Worm (Caenorhabditis elegans) whole organism, L1 larva: ENCODE results near the gene ilcr-2.

Experiments used
- ama-1 ChIP-seq: fragments of 150-350 bp; optimal IDR thresholded peaks from 2 replicates; lab custom pipeline; 2014
- ceh-82 ChIP-seq, 3 experiments: fragments of 150-350 bp in 1 of 3; sonication (generic microtip) in 2 of 3; optimal IDR thresholded peaks; 2 replicates each; lab custom pipeline; 2014 to 2017; ENCODE audit warnings: missing biosample characterization in 3 of 3, missing genetic modification characterization in 3 of 3
- dpl-1 ChIP-seq, 3 experiments: fragments of 150-350 bp in 2 of 3; sonication (generic microtip) in 1 of 3; optimal IDR thresholded peaks; 2 replicates each; lab custom pipeline; 2014 to 2017; ENCODE audit warnings: missing biosample characterization in 3 of 3, missing genetic modification characterization in 3 of 3, missing genetic modification reagents in 3 of 3
- hlh-17 ChIP-seq: fragments of 200-800 bp; sonication (Bioruptor generic); optimal IDR thresholded peaks from 2 replicates; lab custom pipeline; 2018; ENCODE audit warnings: missing genetic modification characterization, mild to moderate bottlenecking, missing compliant biosample characterization, moderate library complexity, borderline replicate concordance
- mep-1 ChIP-seq: fragments of 150-350 bp; optimal IDR thresholded peaks from 2 replicates; lab custom pipeline; 2014; ENCODE audit warnings: missing biosample characterization, missing genetic modification characterization
- nhr-28 ChIP-seq: fragments of 150-350 bp; optimal IDR thresholded peaks from 2 replicates; lab custom pipeline; 2014; ENCODE audit warnings: missing biosample characterization, missing genetic modification characterization
- pqm-1 ChIP-seq: sonication (generic microtip); optimal IDR thresholded peaks from 3 replicates; lab custom pipeline; 2017; ENCODE audit warnings: missing biosample characterization, missing genetic modification characterization
- snpc-4 ChIP-seq: fragments of 150-350 bp; optimal IDR thresholded peaks from 2 replicates; lab custom pipeline; 2014; ENCODE audit warnings: missing biosample characterization, missing genetic modification characterization
- sptf-1 ChIP-seq: fragments of 150-350 bp; optimal IDR thresholded peaks from 2 replicates; lab custom pipeline; 2014; ENCODE audit warnings: missing biosample characterization, missing genetic modification characterization

- TF ChIP-seq snpc-4 (tag; lab: Kevin White, UChicago) (no peak), pqm-1 (tag; lab: Kevin White, UChicago) (no peak), nhr-28 (tag; lab: Kevin White, UChicago) (no peak), dpl-1 (GFP tag; optimal IDR thresholded peaks at IDR 0.05; lab: Kevin White, UChicago) (no peak), ama-1 (lab: Kevin White, UChicago) (no peak), mep-1 (tag; lab: Kevin White, UChicago) (no peak), sptf-1 (tag; lab: Kevin White, UChicago) (no peak), hlh-17 (no peak), ceh-82 (tag; optimal IDR thresholded peaks at IDR 0.05; lab: Kevin White, UChicago) (no peak)
These were observed 3.3 kb downstream of the ilcr-2 start, which contains the start of gene F56D1.1 for ce11 chrII:5478318-5478717.
